Worm (Caenorhabditis elegans): ENCODE results near the gene glt-3.

Gene glt-3

ce11 chrIV:10122205-10122604 lies 7.9 kb upstream of the glt-3 start, which contains the start of gene irld-21:
TSS of gene irld-21 (minus strand) at chrIV:10122305.
- TF ChIP-seq tbx-2 (tag; optimal IDR thresholded peaks at IDR 0.05) (no peak), snpc-4 (tag; optimal IDR thresholded peaks at IDR 0.05) (no peak), elt-1 (tag; optimal IDR thresholded peaks at IDR 0.05) (no peak), nfya-1 (tag; optimal IDR thresholded peaks at IDR 0.05; ENCODE audit: insufficient read depth) (no peak), skn-1 (tag; optimal IDR thresholded peaks at IDR 0.05) (no peak), jun-1 (tag; optimal IDR thresholded peaks at IDR 0.05) (no peak), elt-2 (tag; optimal IDR thresholded peaks at IDR 0.05) (no peak), fkh-2 (tag; optimal IDR thresholded peaks at IDR 0.05) (no peak), zag-1 (tag; optimal IDR thresholded peaks at IDR 0.05) (no peak), lsy-12 (tag; optimal IDR thresholded peaks at IDR 0.05) (no peak), pqm-1 (tag; optimal IDR thresholded peaks at IDR 0.05) (no peak), elt-3 (tag; optimal IDR thresholded peaks at IDR 0.05) (no peak), ceh-82 (tag; optimal IDR thresholded peaks at IDR 0.05) (no peak), lin-15B (tag; optimal IDR thresholded peaks at IDR 0.05) (no peak), nhr-28 (tag; optimal IDR thresholded peaks at IDR 0.05) (no peak), nhr-67 (tag; optimal IDR thresholded peaks at IDR 0.05) (no peak), fos-1 (tag; optimal IDR thresholded peaks at IDR 0.05) (no peak), nhr-25 (tag; optimal IDR thresholded peaks at IDR 0.05) (no peak), ceh-16 (tag; optimal IDR thresholded peaks at IDR 0.05) (no peak)

DNA sequence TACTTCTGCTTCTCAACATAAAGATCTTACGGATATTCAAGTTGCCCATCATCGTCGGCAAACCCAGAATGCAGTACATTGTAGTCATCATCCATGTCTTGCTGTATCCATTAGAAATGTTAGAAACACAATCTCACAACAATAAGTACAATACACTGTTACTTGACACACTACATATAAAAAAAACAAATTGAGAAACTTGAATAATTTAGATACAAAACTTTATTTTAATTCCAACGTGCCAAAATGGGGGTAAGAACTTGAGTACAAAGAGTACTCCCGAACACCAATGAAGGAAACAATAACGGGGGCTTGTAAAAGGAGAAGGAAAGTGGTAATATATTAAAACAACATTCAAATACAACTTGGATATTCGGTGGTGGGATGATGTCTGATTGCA lies 3.5 kb upstream of the glt-3 start, which contains the start of gene ctf-18:
Gene ctf-18 (minus strand): TSS at position 101 of the 400 bp plus-strand sequence.
- TF ChIP-seq nhr-77 (tag; optimal IDR thresholded peaks at IDR 0.05) (no peak), ztf-4 (tag; optimal IDR thresholded peaks at IDR 0.05) (no peak), skn-1 (tag; optimal IDR thresholded peaks at IDR 0.05) (no peak), ceh-28 (tag; optimal IDR thresholded peaks at IDR 0.05) (no peak), nfya-1 (tag; optimal IDR thresholded peaks at IDR 0.05; ENCODE audit: insufficient read depth) (no peak), snpc-4 (tag; optimal IDR thresholded peaks at IDR 0.05) (no peak), fkh-10 (GFP tag; optimal IDR thresholded peaks at IDR 0.05) (no peak), nhr-25 (tag; optimal IDR thresholded peaks at IDR 0.05) (no peak), lin-39 (tag; optimal IDR thresholded peaks at IDR 0.05) (no peak), nhr-28 (tag; optimal IDR thresholded peaks at IDR 0.05) (no peak), ceh-82 (tag; optimal IDR thresholded peaks at IDR 0.05) (no peak), nhr-11 (tag; optimal IDR thresholded peaks at IDR 0.05) (no peak), nhr-237 (tag; optimal IDR thresholded peaks at IDR 0.05) (no peak), lin-15B (tag; optimal IDR thresholded peaks at IDR 0.05) (no peak), egl-27 (tag; optimal IDR thresholded peaks at IDR 0.05) (no peak), lsy-12 (tag; optimal IDR thresholded peaks at IDR 0.05) (no peak), ama-1 (optimal IDR thresholded peaks at IDR 0.05) (no peak)

- no peak for TF ChIP-seq aly-2 (tag; optimal IDR thresholded peaks at IDR 0.05)
- TF ChIP-seq elt-1 (tag; optimal IDR thresholded peaks at IDR 0.05) = no peak
- TF ChIP-seq fkh-2 (tag; optimal IDR thresholded peaks at IDR 0.05) = no peak
- no peak for TF ChIP-seq lsy-12 (tag; optimal IDR thresholded peaks at IDR 0.05)
- no peak for TF ChIP-seq ztf-4 (tag; optimal IDR thresholded peaks at IDR 0.05)
- no peak for TF ChIP-seq tbx-2 (tag; optimal IDR thresholded peaks at IDR 0.05)
- no peak for TF ChIP-seq nhr-23 (tag; optimal IDR thresholded peaks at IDR 0.05)
- TF ChIP-seq sea-2 (GFP tag; optimal IDR thresholded peaks at IDR 0.05) = no peak
- TF ChIP-seq R02D3.7 (tag; optimal IDR thresholded peaks at IDR 0.05) = no peak
- TF ChIP-seq fkh-10 (GFP tag; optimal IDR thresholded peaks at IDR 0.05) = no peak
- no peak for TF ChIP-seq zag-1 (tag; optimal IDR thresholded peaks at IDR 0.05)
Measured at ce11 chrIV:10128446-10128845, 1.6 kb upstream of the glt-3 start.

DNA sequence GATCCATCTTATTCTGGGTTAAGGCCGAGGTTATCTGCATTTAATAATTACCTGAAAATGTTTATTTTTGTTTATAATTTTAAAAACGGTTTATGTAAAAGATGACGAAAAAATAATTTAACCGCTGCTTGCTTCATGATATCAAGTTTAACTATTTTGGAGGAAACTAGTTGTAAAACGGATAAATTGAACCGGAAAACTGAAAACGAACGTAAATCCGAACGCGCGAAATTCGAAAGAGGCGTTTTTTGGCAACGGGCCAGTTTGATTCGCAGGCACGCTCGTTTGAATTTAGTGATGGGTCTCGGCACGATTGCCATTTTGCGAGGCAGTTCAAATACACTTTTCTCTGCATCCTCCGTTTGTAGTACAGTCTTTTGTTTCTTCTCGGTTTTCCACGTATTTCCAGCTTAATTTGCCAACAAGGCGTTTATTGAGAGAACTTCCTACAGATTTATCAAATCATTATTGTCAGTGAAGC lies 1.1 kb upstream of the glt-3 start, which contains the start of the genes gtbp-1 and K08F4.3:
Gene gtbp-1 (minus strand): TSS at position 51 of the 481 bp plus-strand sequence.
Gene K08F4.3 (plus strand): TSS at position 352 of the 481 bp plus-strand sequence.
- peak; percentile 28 for TF ChIP-seq nhr-43 (tag; optimal IDR thresholded peaks at IDR 0.05; ENCODE audit: poor library complexity, severe bottlenecking)
- TF ChIP-seq fkh-2 (tag; optimal IDR thresholded peaks at IDR 0.05) = no peak
- no peak for TF ChIP-seq aly-2 (tag; optimal IDR thresholded peaks at IDR 0.05)
- TF ChIP-seq sea-2 (GFP tag; optimal IDR thresholded peaks at IDR 0.05) = no peak
- TF ChIP-seq ZK546.5 (tag; optimal IDR thresholded peaks at IDR 0.05) = peak; percentile 51
- TF ChIP-seq egl-27 (tag; optimal IDR thresholded peaks at IDR 0.05) = no peak
- no peak for TF ChIP-seq nhr-67 (tag; optimal IDR thresholded peaks at IDR 0.05)
- peak; percentile 77 for TF ChIP-seq lin-39 (tag; optimal IDR thresholded peaks at IDR 0.05)
- no peak for TF ChIP-seq nhr-11 (tag; optimal IDR thresholded peaks at IDR 0.05)
- TF ChIP-seq elt-2 (tag; optimal IDR thresholded peaks at IDR 0.05) = peak; percentile 46
- peak; percentile 20 for TF ChIP-seq ceh-82 (tag; optimal IDR thresholded peaks at IDR 0.05)
- no peak for TF ChIP-seq nhr-23 (tag; optimal IDR thresholded peaks at IDR 0.05)
- TF ChIP-seq nhr-237 (tag; optimal IDR thresholded peaks at IDR 0.05) = no peak
- no peak for TF ChIP-seq zag-1 (tag; optimal IDR thresholded peaks at IDR 0.05)
- TF ChIP-seq jun-1 (tag; optimal IDR thresholded peaks at IDR 0.05) = no peak
- no peak for TF ChIP-seq fkh-10 (GFP tag; optimal IDR thresholded peaks at IDR 0.05)
- peak; percentile 28 for TF ChIP-seq pqm-1 (tag; optimal IDR thresholded peaks at IDR 0.05)
- peak; percentile 81 for TF ChIP-seq nhr-25 (tag; optimal IDR thresholded peaks at IDR 0.05)
- TF ChIP-seq nhr-28 (tag; optimal IDR thresholded peaks at IDR 0.05) = no peak
- TF ChIP-seq ceh-9 (tag; optimal IDR thresholded peaks at IDR 0.05) = no peak
- TF ChIP-seq ceh-16 (tag; optimal IDR thresholded peaks at IDR 0.05) = no peak
- no peak for TF ChIP-seq unc-62 (GFP tag; optimal IDR thresholded peaks at IDR 0.05)
- no peak for TF ChIP-seq nhr-12 (tag; optimal IDR thresholded peaks at IDR 0.05)
- TF ChIP-seq lsy-12 (tag; optimal IDR thresholded peaks at IDR 0.05) = no peak
- TF ChIP-seq hmg-11 (tag; optimal IDR thresholded peaks at IDR 0.05) = no peak
- TF ChIP-seq nfya-1 (tag; optimal IDR thresholded peaks at IDR 0.05; ENCODE audit: insufficient read depth) = peak; percentile 90
- TF ChIP-seq mdl-1 (tag; optimal IDR thresholded peaks at IDR 0.05) = no peak
- TF ChIP-seq tbx-2 (tag; optimal IDR thresholded peaks at IDR 0.05) = no peak
- peak; percentile 94 for TF ChIP-seq egl-5 (tag; optimal IDR thresholded peaks at IDR 0.05)
- no peak for TF ChIP-seq ceh-28 (tag; optimal IDR thresholded peaks at IDR 0.05)
- peak in 1 of 3 experiments; percentile 12 for TF ChIP-seq elt-3 (tag; optimal IDR thresholded peaks at IDR 0.05)
- peak; percentile 94 for TF ChIP-seq lin-15B (tag; optimal IDR thresholded peaks at IDR 0.05)
- no peak for TF ChIP-seq ztf-11 (tag; optimal IDR thresholded peaks at IDR 0.05)
- no peak for TF ChIP-seq elt-1 (tag; optimal IDR thresholded peaks at IDR 0.05)
- TF ChIP-seq snpc-4 (tag; optimal IDR thresholded peaks at IDR 0.05) = peak; percentile 42
- no peak for TF ChIP-seq skn-1 (tag; optimal IDR thresholded peaks at IDR 0.05)
